Worm (Caenorhabditis elegans) whole organism, L2 larva: ENCODE results near the gene F53F1.6.

Source experiments
- C34F6.9 ChIP-seq: fragments of 150-350 bp; optimal IDR thresholded peaks from 2 replicates; lab custom pipeline; 2014; ENCODE audit warnings: missing biosample characterization, missing genetic modification characterization
- F13H6.1 ChIP-seq: sonication (generic microtip); optimal IDR thresholded peaks from 2 replicates; lab custom pipeline; 2016; ENCODE audit warnings: missing genetic modification characterization, missing compliant biosample characterization
- R02D3.7 ChIP-seq: fragments of 150-350 bp; optimal IDR thresholded peaks from 2 replicates; lab custom pipeline; 2014; ENCODE audit warnings: missing biosample characterization, missing genetic modification characterization
- Y55F3AM.14 ChIP-seq: fragments of 200-800 bp; sonication (Bioruptor generic); optimal IDR thresholded peaks from 2 replicates; lab custom pipeline; 2018; ENCODE audit warnings: mild to moderate bottlenecking, missing genetic modification characterization, missing compliant biosample characterization
- ZK546.5 ChIP-seq: sonication (generic microtip); optimal IDR thresholded peaks from 2 replicates; lab custom pipeline; 2017; ENCODE audit warnings: missing biosample characterization, missing genetic modification characterization
- alr-1 ChIP-seq: fragments of 150-350 bp; optimal IDR thresholded peaks from 2 replicates; lab custom pipeline; 2014; ENCODE audit warnings: missing biosample characterization, missing genetic modification characterization
- ama-1 ChIP-seq: fragments of 150-350 bp; optimal IDR thresholded peaks from 2 replicates; lab custom pipeline; 2018; ENCODE audit warnings: inconsistent platforms
- blmp-1 ChIP-seq: sonication (generic microtip); optimal IDR thresholded peaks from 2 replicates; lab custom pipeline; 2017; ENCODE audit warnings: missing genetic modification characterization, mild to moderate bottlenecking, missing compliant biosample characterization, antibody characterized with exemption, moderate library complexity; ENCODE audit not compliant: insufficient read depth
- ceh-16 ChIP-seq: fragments of 150-350 bp; optimal IDR thresholded peaks from 2 replicates; lab custom pipeline; 2014; ENCODE audit warnings: missing biosample characterization, missing genetic modification characterization
- ceh-82 ChIP-seq: fragments of 150-350 bp; optimal IDR thresholded peaks from 2 replicates; lab custom pipeline; 2014; ENCODE audit warnings: missing biosample characterization, missing genetic modification characterization
- crh-2 ChIP-seq: sonication (generic microtip); optimal IDR thresholded peaks from 2 replicates; lab custom pipeline; 2017; ENCODE audit warnings: missing biosample characterization, missing genetic modification characterization
- dmd-4 ChIP-seq: sonication (generic microtip); optimal IDR thresholded peaks from 2 replicates; lab custom pipeline; 2017; ENCODE audit warnings: missing biosample characterization, missing genetic modification characterization
- egl-27 ChIP-seq: sonication (generic microtip); optimal IDR thresholded peaks from 3 replicates; lab custom pipeline; 2017; ENCODE audit warnings: missing biosample characterization, missing genetic modification reagents, missing genetic modification characterization
- fos-1 ChIP-seq: fragments of 150-350 bp; optimal IDR thresholded peaks from 2 replicates; lab custom pipeline; 2014; ENCODE audit warnings: missing biosample characterization, missing genetic modification characterization
- gmeb-1 ChIP-seq: fragments of 150-350 bp; optimal IDR thresholded peaks from 2 replicates; lab custom pipeline; 2014; ENCODE audit warnings: missing biosample characterization, missing genetic modification characterization
- lin-11 ChIP-seq: fragments of 150-350 bp; sonication (generic microtip); optimal IDR thresholded peaks from 2 replicates; lab custom pipeline; 2014; ENCODE audit warnings: missing biosample characterization, missing genetic modification characterization, inconsistent platforms, mixed read lengths
- lin-13 ChIP-seq: fragments of 150-350 bp; optimal IDR thresholded peaks from 2 replicates; lab custom pipeline; 2014; ENCODE audit warnings: missing biosample characterization, missing genetic modification reagents, missing genetic modification characterization
- lsy-2 ChIP-seq, 2 experiments: fragments of 150-350 bp in 1 of 2; sonication (generic microtip) in 1 of 2; optimal IDR thresholded peaks; 2 replicates each; lab custom pipeline; 2014 to 2017; ENCODE audit warnings: missing biosample characterization in 2 of 2, missing genetic modification characterization in 2 of 2
- mab-5 ChIP-seq: fragments of 150-350 bp; optimal IDR thresholded peaks from 2 replicates; lab custom pipeline; 2014; ENCODE audit warnings: missing biosample characterization, missing genetic modification characterization
- mdl-1 ChIP-seq, 2 experiments: fragments of 150-350 bp in 1 of 2; sonication (generic microtip) in 1 of 2; optimal IDR thresholded peaks; 2 replicates each; lab custom pipeline; 2017; ENCODE audit warnings: missing biosample characterization in 2 of 2, missing genetic modification characterization in 2 of 2
- nhr-10 ChIP-seq: sonication (generic microtip); optimal IDR thresholded peaks from 2 replicates; lab custom pipeline; 2017; ENCODE audit warnings: missing biosample characterization, missing genetic modification characterization
- nhr-11 ChIP-seq: fragments of 150-350 bp; optimal IDR thresholded peaks from 2 replicates; lab custom pipeline; 2014; ENCODE audit warnings: missing biosample characterization, missing genetic modification characterization
- nhr-12 ChIP-seq: fragments of 150-350 bp; optimal IDR thresholded peaks from 2 replicates; lab custom pipeline; 2014; ENCODE audit warnings: missing biosample characterization, missing genetic modification characterization
- nhr-129 ChIP-seq: fragments of 150-350 bp; optimal IDR thresholded peaks from 2 replicates; lab custom pipeline; 2014; ENCODE audit warnings: missing biosample characterization, missing genetic modification characterization
- nhr-21 ChIP-seq: fragments of 150-350 bp; optimal IDR thresholded peaks from 2 replicates; lab custom pipeline; 2014; ENCODE audit warnings: missing biosample characterization, missing genetic modification characterization
- nhr-23 ChIP-seq: fragments of 150-350 bp; optimal IDR thresholded peaks from 2 replicates; lab custom pipeline; 2014; ENCODE audit warnings: missing biosample characterization, missing genetic modification reagents, missing genetic modification characterization
- nhr-237 ChIP-seq: fragments of 150-350 bp; optimal IDR thresholded peaks from 2 replicates; lab custom pipeline; 2014; ENCODE audit warnings: missing biosample characterization, missing genetic modification characterization
- nhr-25 ChIP-seq: fragments of 150-350 bp; sonication (generic microtip); optimal IDR thresholded peaks from 3 replicates; lab custom pipeline; 2014; ENCODE audit warnings: missing biosample characterization, missing genetic modification characterization
- nhr-6 ChIP-seq: fragments of 150-350 bp; optimal IDR thresholded peaks from 2 replicates; lab custom pipeline; 2014; ENCODE audit warnings: missing biosample characterization, missing genetic modification characterization
- nhr-77 ChIP-seq: fragments of 150-350 bp; optimal IDR thresholded peaks from 2 replicates; lab custom pipeline; 2014; ENCODE audit warnings: missing biosample characterization, missing genetic modification characterization
- peb-1 ChIP-seq: fragments of 150-350 bp; optimal IDR thresholded peaks from 2 replicates; lab custom pipeline; 2014; ENCODE audit warnings: missing biosample characterization, missing genetic modification characterization
- sem-4 ChIP-seq: fragments of 150-350 bp; optimal IDR thresholded peaks from 2 replicates; lab custom pipeline; 2014; ENCODE audit warnings: missing biosample characterization, missing genetic modification reagents, missing genetic modification characterization
- skn-1 ChIP-seq: sonication (generic microtip); optimal IDR thresholded peaks from 2 replicates; lab custom pipeline; 2017; ENCODE audit warnings: missing biosample characterization, missing genetic modification characterization
- sma-3 ChIP-seq: sonication (generic microtip); optimal IDR thresholded peaks from 2 replicates; lab custom pipeline; 2016; ENCODE audit warnings: missing genetic modification reagents, missing genetic modification characterization, missing compliant biosample characterization
- sma-9 ChIP-seq, 2 experiments: fragments of 150-350 bp in 1 of 2; sonication (generic microtip) in 1 of 2; optimal IDR thresholded peaks; 2 replicates each; lab custom pipeline; 2014 to 2016; ENCODE audit warnings: missing genetic modification characterization in 2 of 2, mild to moderate bottlenecking in 1 of 2, missing biosample characterization in 1 of 2, missing compliant biosample characterization in 1 of 2, missing genetic modification reagents in 1 of 2, moderate library complexity in 1 of 2
- snpc-4 ChIP-seq: fragments of 150-350 bp; optimal IDR thresholded peaks from 2 replicates; lab custom pipeline; 2014; ENCODE audit warnings: missing biosample characterization, missing genetic modification characterization
- unc-55 ChIP-seq: fragments of 150-350 bp; sonication (generic microtip); optimal IDR thresholded peaks from 3 replicates; lab custom pipeline; 2014; ENCODE audit warnings: missing biosample characterization, missing genetic modification reagents, missing genetic modification characterization
- unc-62 ChIP-seq: fragments of 150-350 bp; optimal IDR thresholded peaks from 2 replicates; lab custom pipeline; 2014; ENCODE audit warnings: missing biosample characterization, missing genetic modification reagents, missing genetic modification characterization
- ztf-1 ChIP-seq: fragments of 200-800 bp; sonication (Bioruptor generic); conservative IDR thresholded peaks from 2 replicates; pipeline ENCODE4 v1.3.6; 2022; ENCODE audit warnings: missing genetic modification characterization, missing compliant biosample characterization
- ztf-11 ChIP-seq: sonication (generic microtip); optimal IDR thresholded peaks from 2 replicates; lab custom pipeline; 2017; ENCODE audit warnings: missing biosample characterization, missing genetic modification characterization
- ztf-4 ChIP-seq: fragments of 150-350 bp; optimal IDR thresholded peaks from 2 replicates; lab custom pipeline; 2014; ENCODE audit warnings: missing biosample characterization, missing genetic modification characterization

The F53F1.6 gene

DNA sequence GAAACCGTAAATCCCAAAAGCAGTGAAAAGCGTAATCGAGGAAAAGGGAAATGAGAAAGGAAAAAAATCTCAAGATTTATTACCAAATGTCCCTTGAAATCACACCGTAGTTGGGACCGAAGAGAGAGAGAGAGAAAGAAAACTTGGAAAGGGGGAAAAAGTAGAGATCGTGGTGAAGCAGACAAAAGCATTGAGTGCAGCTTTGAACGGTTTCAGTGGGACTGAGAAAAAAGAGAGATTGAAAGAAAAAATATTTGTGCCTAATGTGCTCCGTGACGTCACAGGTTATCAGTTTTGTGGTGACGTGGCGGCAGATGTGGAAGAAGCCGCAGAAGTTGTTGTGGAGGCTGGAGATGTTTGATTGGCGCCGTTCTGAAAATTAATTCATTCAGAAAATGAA lies 47.1 kb downstream of the F53F1.6 start:
- TF ChIP-seq dmd-4: no peak
- TF ChIP-seq nhr-25 (tag; lab: Kevin White, UChicago): no peak
- TF ChIP-seq blmp-1: no peak
- TF ChIP-seq lsy-2 (tag; optimal IDR thresholded peaks at IDR 0.05; lab: Kevin White, UChicago): no peak
- TF ChIP-seq nhr-6 (tag; lab: Kevin White, UChicago): no peak
- TF ChIP-seq ceh-82 (tag; lab: Kevin White, UChicago): no peak
- no peak for TF ChIP-seq ztf-4 (tag; lab: Kevin White, UChicago)

DNA sequence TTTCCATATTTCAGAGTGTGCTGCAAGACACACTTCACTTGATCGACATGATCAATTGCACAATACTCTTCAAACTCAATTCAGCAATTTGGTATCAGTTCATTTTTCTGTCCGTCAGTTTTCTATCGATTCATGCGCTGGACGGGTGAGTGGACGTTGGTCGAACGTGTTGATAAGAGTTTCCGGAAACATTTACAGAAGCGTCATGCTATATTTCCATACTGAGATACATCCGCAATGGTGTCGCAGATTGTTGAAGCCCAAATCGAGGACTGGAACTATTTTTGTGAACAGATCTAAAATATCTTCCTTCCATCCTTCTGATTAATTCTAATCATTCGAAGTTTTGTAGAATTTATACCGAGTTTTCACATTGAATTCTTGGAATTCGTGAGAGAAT lies 47.8 kb downstream of the F53F1.6 start:
- TF ChIP-seq fos-1 (tag; lab: Kevin White, UChicago) (peak; percentile 63), crh-2 (tag; lab: Kevin White, UChicago) (peak; percentile 39), nhr-23 (tag; lab: Kevin White, UChicago) (no peak), nhr-129 (tag; lab: Kevin White, UChicago) (no peak), snpc-4 (tag; lab: Kevin White, UChicago) (no peak), ZK546.5 (no peak), alr-1 (tag; lab: Kevin White, UChicago) (no peak), nhr-11 (no peak), lin-13 (no peak), Y55F3AM.14 (GFP tag; lab: Kevin White, UChicago) (no peak), nhr-237 (tag; lab: Kevin White, UChicago) (no peak), lin-11 (tag; lab: Kevin White, UChicago) (no peak), ztf-11 (tag; lab: Kevin White, UChicago) (no peak), egl-27 (tag; lab: Kevin White, UChicago) (no peak), F13H6.1 (peak; percentile 1), ama-1 (lab: Kevin White, UChicago) (no peak), ceh-16 (no peak), blmp-1 (no peak), unc-62 (GFP tag; lab: Kevin White, UChicago) (no peak), mab-5 (no peak), ceh-82 (tag; lab: Kevin White, UChicago) (no peak), sma-3 (GFP tag; lab: Kevin White, UChicago) (peak; percentile 45), skn-1 (tag; lab: Kevin White, UChicago) (no peak), gmeb-1 (tag; lab: Kevin White, UChicago) (peak; percentile 32), lsy-2 (tag; optimal IDR thresholded peaks at IDR 0.05; lab: Kevin White, UChicago) (no peak), unc-55 (GFP tag; lab: Kevin White, UChicago) (no peak), peb-1 (no peak), nhr-21 (tag; lab: Kevin White, UChicago) (peak; percentile 31), nhr-10 (tag; lab: Kevin White, UChicago) (no peak), sem-4 (tag; lab: Kevin White, UChicago) (no peak), ztf-1 (GFP tag; lab: Robert Waterston, UW) (no peak), nhr-12 (no peak), mdl-1 (tag; optimal IDR thresholded peaks at IDR 0.05; lab: Kevin White, UChicago) (no peak), C34F6.9 (tag; lab: Kevin White, UChicago) (no peak), nhr-77 (tag; lab: Kevin White, UChicago) (no peak), R02D3.7 (tag; lab: Kevin White, UChicago) (no peak), sma-9 (GFP tag; optimal IDR thresholded peaks at IDR 0.05; lab: Kevin White, UChicago) (peak; percentile 15), sma-9 (tag; optimal IDR thresholded peaks at IDR 0.05; lab: Kevin White, UChicago) (no peak)

DNA sequence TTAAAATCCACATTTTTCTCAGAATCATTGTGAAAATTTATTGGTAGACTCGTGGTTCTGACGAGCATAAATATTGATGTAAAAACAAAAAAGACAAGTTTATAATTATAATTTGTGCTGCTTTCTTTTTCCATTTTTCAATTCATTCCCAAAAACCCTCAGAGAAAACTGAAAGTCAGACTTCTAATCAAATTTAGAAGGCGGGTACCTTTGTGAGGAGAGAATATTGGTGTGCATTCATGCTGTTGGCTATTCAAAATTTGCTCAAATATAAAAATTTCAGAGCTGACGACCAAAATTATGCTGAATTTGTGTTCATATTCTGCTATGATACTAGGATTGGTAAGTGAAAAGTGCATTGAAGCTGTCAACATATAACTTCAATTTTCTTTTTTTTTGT lies 50.4 kb downstream of the F53F1.6 start, which contains the start of gene srx-125:
TSS of gene srx-125 (plus strand) at position 301 of the 400 bp plus-strand sequence.
- TF ChIP-seq blmp-1 (no peak), nhr-23 (tag; lab: Kevin White, UChicago) (no peak), nhr-10 (tag; lab: Kevin White, UChicago) (no peak), nhr-237 (tag; lab: Kevin White, UChicago) (no peak), lin-11 (tag; lab: Kevin White, UChicago) (no peak), ceh-16 (no peak), alr-1 (tag; lab: Kevin White, UChicago) (no peak)
